Fruit fly (Drosophila melanogaster) whole organism, wandering third instar larva: Measurements from ENCODE around the gene CG11454.

Experiments
- Abd-B ChIP-seq: fragments of >200 bp; optimal IDR thresholded peaks from 2 replicates; lab custom pipeline; 2017; ENCODE audit warnings: missing biosample characterization, missing genetic modification characterization
- CG32264 ChIP-seq: fragments of 200-800 bp; sonication (Bioruptor generic); optimal IDR thresholded peaks from 2 replicates; lab custom pipeline; 2016; ENCODE audit warnings: missing biosample characterization, missing genetic modification characterization
- CG9705 ChIP-seq: fragments of 200-800 bp; sonication (Bioruptor generic); optimal IDR thresholded peaks from 2 replicates; lab custom pipeline; 2018; ENCODE audit warnings: missing biosample characterization, mild to moderate bottlenecking, missing genetic modification characterization
- CrebA ChIP-seq: fragments of 200-800 bp; sonication (Bioruptor generic); optimal IDR thresholded peaks from 2 replicates; lab custom pipeline; 2016; ENCODE audit warnings: missing biosample characterization, mild to moderate bottlenecking, missing genetic modification characterization, borderline replicate concordance
- Dfd ChIP-seq: fragments of >200 bp; optimal IDR thresholded peaks from 2 replicates; lab custom pipeline; 2017; ENCODE audit warnings: missing biosample characterization, missing genetic modification characterization
- Dif ChIP-seq: fragments of 200-275, 200-300 bp; sonication (Bioruptor generic); optimal IDR thresholded peaks from 2 replicates; lab custom pipeline; 2018; ENCODE audit warnings: missing biosample characterization, missing genetic modification characterization; ENCODE audit not compliant: partially characterized antibody
- GATAd ChIP-seq: sonication (Bioruptor generic); optimal IDR thresholded peaks from 2 replicates; lab custom pipeline; 2016; ENCODE audit warnings: missing biosample characterization, missing genetic modification characterization
- HLH106 ChIP-seq: fragments of 200-800 bp; optimal IDR thresholded peaks from 3 replicates; lab custom pipeline; 2019; ENCODE audit warnings: missing biosample characterization, mild to moderate bottlenecking, missing genetic modification characterization, moderate library complexity
- Hnf4 ChIP-seq: fragments of 200-800 bp; sonication (Bioruptor generic); optimal IDR thresholded peaks from 2 replicates; lab custom pipeline; 2016; ENCODE audit warnings: missing biosample characterization, mild to moderate bottlenecking, missing genetic modification characterization
- Hr78 ChIP-seq: fragments of >200 bp; optimal IDR thresholded peaks from 2 replicates; lab custom pipeline; 2017; ENCODE audit warnings: missing biosample characterization, missing genetic modification characterization
- Hr83 ChIP-seq: fragments of 200-300 bp; sonication (Bioruptor generic); optimal IDR thresholded peaks from 2 replicates; lab custom pipeline; 2016; ENCODE audit warnings: missing biosample characterization, mild to moderate bottlenecking, missing genetic modification characterization, moderate library complexity; ENCODE audit not compliant: poor library complexity, severe bottlenecking
- Jra ChIP-seq: sonication (Bioruptor generic); optimal IDR thresholded peaks from 2 replicates; lab custom pipeline; 2016; ENCODE audit warnings: missing biosample characterization, missing genetic modification characterization
- Mio ChIP-seq: sonication (Bioruptor generic); optimal IDR thresholded peaks from 2 replicates; lab custom pipeline; 2016; ENCODE audit warnings: missing biosample characterization, missing genetic modification characterization
- Myc ChIP-seq: fragments of >200 bp; optimal IDR thresholded peaks from 2 replicates; lab custom pipeline; 2017
- N ChIP-seq: fragments of >200 bp; optimal IDR thresholded peaks from 2 replicates; lab custom pipeline; 2018; ENCODE audit warnings: missing biosample characterization, missing external identifiers, missing genetic modification characterization
- OdsH ChIP-seq: fragments of 200-800 bp; sonication (Bioruptor generic); optimal IDR thresholded peaks from 2 replicates; lab custom pipeline; 2016; ENCODE audit warnings: missing biosample characterization, mild to moderate bottlenecking, missing genetic modification characterization
- Rel ChIP-seq, 2 experiments: fragments of 200-800 bp; sonication (Bioruptor generic) in 1 of 2; optimal IDR thresholded peaks; 2 replicates in 1 of 2; 3 replicates in 1 of 2; lab custom pipeline; 2016 to 2019; ENCODE audit warnings: mild to moderate bottlenecking in 2 of 2, missing biosample characterization in 2 of 2, missing genetic modification characterization in 2 of 2, moderate library complexity in 1 of 2
- Sp1 ChIP-seq: fragments of 200-800 bp; sonication (Bioruptor generic); optimal IDR thresholded peaks from 3 replicates; lab custom pipeline; 2019; ENCODE audit warnings: missing biosample characterization, mild to moderate bottlenecking, missing genetic modification characterization, moderate library complexity
- Vsx2 ChIP-seq: fragments of 200-300, 225-300 bp; sonication (Bioruptor generic); optimal IDR thresholded peaks from 2 replicates; lab custom pipeline; 2018; ENCODE audit warnings: missing biosample characterization, missing genetic modification characterization; ENCODE audit not compliant: partially characterized antibody
- br ChIP-seq: fragments of 200-800 bp; sonication (Bioruptor generic); optimal IDR thresholded peaks from 2 replicates; lab custom pipeline; 2016; ENCODE audit warnings: missing biosample characterization, missing genetic modification characterization
- brk ChIP-seq: fragments of 200-800 bp; sonication (Bioruptor generic); optimal IDR thresholded peaks from 2 replicates; lab custom pipeline; 2016; ENCODE audit warnings: missing biosample characterization, mild to moderate bottlenecking, missing genetic modification characterization
- dl ChIP-seq, 2 experiments: fragments of 175-275, 200-275 bp in 1 of 2; fragments of 200-275 bp in 1 of 2; sonication (Bioruptor generic); optimal IDR thresholded peaks; lab custom pipeline; 2018; ENCODE audit warnings: mild to moderate bottlenecking in 2 of 2, missing biosample characterization in 2 of 2, missing genetic modification characterization in 2 of 2, moderate library complexity in 2 of 2; ENCODE audit not compliant: partially characterized antibody in 2 of 2, insufficient read depth in 1 of 2
- dmrt93B ChIP-seq: fragments of 200-800 bp; sonication (Bioruptor generic); optimal IDR thresholded peaks from 2 replicates; lab custom pipeline; 2018; ENCODE audit warnings: missing biosample characterization, mild to moderate bottlenecking, missing genetic modification characterization
- ey ChIP-seq: fragments of 200-800 bp; sonication (Bioruptor generic); optimal IDR thresholded peaks from 2 replicates; lab custom pipeline; 2016; ENCODE audit warnings: missing biosample characterization, missing genetic modification characterization
- foxo ChIP-seq, 2 experiments: fragments of 200-800 bp; sonication (Bioruptor generic); optimal IDR thresholded peaks; 2 replicates in 1 of 2; 3 replicates in 1 of 2; lab custom pipeline; 2016 to 2017; ENCODE audit warnings: missing biosample characterization in 2 of 2, missing genetic modification characterization in 2 of 2
- fru ChIP-seq: fragments of 200-800 bp; sonication (Bioruptor generic); optimal IDR thresholded peaks from 3 replicates; lab custom pipeline; 2016; ENCODE audit warnings: missing biosample characterization, mild to moderate bottlenecking, missing genetic modification characterization
- h ChIP-seq: fragments of 200-800 bp; sonication (Bioruptor generic); optimal IDR thresholded peaks from 3 replicates; lab custom pipeline; 2016; ENCODE audit warnings: missing biosample characterization, mild to moderate bottlenecking, missing genetic modification characterization
- jim ChIP-seq: fragments of 175-275, 200-325 bp; sonication (Bioruptor generic); optimal IDR thresholded peaks from 2 replicates; lab custom pipeline; 2016; ENCODE audit warnings: missing biosample characterization, mild to moderate bottlenecking, missing genetic modification characterization
- lola ChIP-seq: fragments of >200 bp; optimal IDR thresholded peaks from 2 replicates; lab custom pipeline; 2017; ENCODE audit warnings: missing biosample characterization, missing genetic modification characterization
- pan ChIP-seq: fragments of >200 bp; optimal IDR thresholded peaks from 2 replicates; lab custom pipeline; 2017
- psq ChIP-seq: fragments of 200-800 bp; sonication (Bioruptor generic); optimal IDR thresholded peaks from 3 replicates; lab custom pipeline; 2017; ENCODE audit warnings: missing biosample characterization, mild to moderate bottlenecking, missing genetic modification characterization, moderate library complexity
- rgr ChIP-seq: fragments of 200-800 bp; sonication (Bioruptor generic); optimal IDR thresholded peaks from 3 replicates; lab custom pipeline; 2016; ENCODE audit warnings: missing biosample characterization, mild to moderate bottlenecking, missing genetic modification characterization
- sage ChIP-seq: fragments of 200-800 bp; sonication (Bioruptor generic); optimal IDR thresholded peaks from 2 replicates; lab custom pipeline; 2016; ENCODE audit warnings: missing biosample characterization, mild to moderate bottlenecking, missing genetic modification characterization
- sv ChIP-seq: fragments of 200-800 bp; sonication (Bioruptor generic); optimal IDR thresholded peaks from 3 replicates; lab custom pipeline; 2016; ENCODE audit warnings: missing biosample characterization, missing genetic modification characterization
- tai ChIP-seq: sonication (Bioruptor generic); optimal IDR thresholded peaks from 2 replicates; lab custom pipeline; 2016; ENCODE audit warnings: missing biosample characterization, missing genetic modification characterization
- usp ChIP-seq: fragments of >200 bp; optimal IDR thresholded peaks from 2 replicates; lab custom pipeline; 2017; ENCODE audit warnings: missing biosample characterization, missing genetic modification characterization
- woc ChIP-seq: sonication (Bioruptor generic); optimal IDR thresholded peaks from 2 replicates; lab custom pipeline; 2016; ENCODE audit warnings: missing biosample characterization, mild to moderate bottlenecking, missing genetic modification characterization

Gene CG11454

dm6 chr2L:168270-168901 lies 25.3 kb downstream of the CG11454 start:
- TF ChIP-seq foxo (GFP tag; optimal IDR thresholded peaks at IDR 0.05; lab: Kevin White, UChicago) (no peak), dl (GFP tag; optimal IDR thresholded peaks at IDR 0.05; lab: Kevin White, UChicago; ENCODE audit: insufficient read depth in 1 of 2, partially characterized antibody in 2 of 2) (no peak), Sp1 (GFP tag; lab: Kevin White, UChicago) (no peak), OdsH (GFP tag; lab: Kevin White, UChicago) (no peak), br (GFP tag; lab: Kevin White, UChicago) (no peak), Dfd (no peak), N (GFP tag; lab: Kevin White, UChicago) (no peak), usp (GFP tag; lab: Kevin White, UChicago) (no peak), CrebA (GFP tag; lab: Kevin White, UChicago) (no peak), pan (lab: Kevin White, UChicago) (no peak), ey (no peak), h (no peak), Abd-B (GFP tag; lab: Kevin White, UChicago) (no peak), Hr83 (GFP tag; lab: Kevin White, UChicago) (peak; percentile 57), Hr78 (no peak), tai (GFP tag; lab: Kevin White, UChicago) (no peak), GATAd (GFP tag; lab: Kevin White, UChicago) (no peak), Rel (GFP tag; optimal IDR thresholded peaks at IDR 0.05; lab: Kevin White, UChicago) (no peak), Rel (tag; optimal IDR thresholded peaks at IDR 0.05; lab: Kevin White, UChicago) (no peak), Jra (GFP tag; lab: Kevin White, UChicago) (no peak), dmrt93B (GFP tag; lab: Kevin White, UChicago) (no peak), sage (GFP tag; lab: Kevin White, UChicago) (peak; percentile 13), Myc (lab: Kevin White, UChicago) (no peak), brk (GFP tag; lab: Kevin White, UChicago) (peak; percentile 40), jim (no peak), Hnf4 (GFP tag; lab: Kevin White, UChicago) (peak; percentile 11), CG9705 (GFP tag; lab: Kevin White, UChicago) (no peak), sv (GFP tag; lab: Kevin White, UChicago) (no peak), Mio (GFP tag; lab: Kevin White, UChicago) (no peak), rgr (no peak), Dif (GFP tag; lab: Kevin White, UChicago) (no peak), Vsx2 (GFP tag; lab: Kevin White, UChicago) (no peak), fru (GFP tag; lab: Kevin White, UChicago) (no peak), HLH106 (no peak)

dm6 chr2L:170383-170782 lies 27.3 kb downstream of the CG11454 start:
- TF ChIP-seq tai (GFP tag; lab: Kevin White, UChicago) (peak; percentile 41), OdsH (GFP tag; lab: Kevin White, UChicago) (no peak), sage (GFP tag; lab: Kevin White, UChicago) (peak; percentile 0), N (GFP tag; lab: Kevin White, UChicago) (no peak), CrebA (GFP tag; lab: Kevin White, UChicago) (peak; percentile 56), Rel (GFP tag; optimal IDR thresholded peaks at IDR 0.05; lab: Kevin White, UChicago) (peak; percentile 4), Rel (tag; optimal IDR thresholded peaks at IDR 0.05; lab: Kevin White, UChicago) (peak; percentile 6)

dm6 chr2L:171499-172250 lies 28.6 kb downstream of the CG11454 start:
- TF ChIP-seq Mio (GFP tag; lab: Kevin White, UChicago): no peak
- peak in 1 of 2 experiments; percentile 10 for TF ChIP-seq dl (GFP tag; optimal IDR thresholded peaks at IDR 0.05; lab: Kevin White, UChicago; ENCODE audit: insufficient read depth in 1 of 2, partially characterized antibody in 2 of 2)
- TF ChIP-seq dmrt93B (GFP tag; lab: Kevin White, UChicago): no peak
- TF ChIP-seq Abd-B (GFP tag; lab: Kevin White, UChicago): no peak
- no peak for TF ChIP-seq Myc (lab: Kevin White, UChicago)
- TF ChIP-seq jim: peak; percentile 3
- TF ChIP-seq pan (lab: Kevin White, UChicago): peak; percentile 1
- peak; percentile 50 for TF ChIP-seq OdsH (GFP tag; lab: Kevin White, UChicago)
- peak; percentile 48 for TF ChIP-seq tai (GFP tag; lab: Kevin White, UChicago)
- TF ChIP-seq ey: peak; percentile 22
- peak; percentile 31 for TF ChIP-seq Sp1 (GFP tag; lab: Kevin White, UChicago)
- peak; percentile 11 for TF ChIP-seq rgr
- TF ChIP-seq lola (GFP tag; lab: Kevin White, UChicago): no peak
- peak in 1 of 2 experiments; percentile 38 for TF ChIP-seq foxo (GFP tag; optimal IDR thresholded peaks at IDR 0.05; lab: Kevin White, UChicago)
- peak; percentile 18 for TF ChIP-seq Dif (GFP tag; lab: Kevin White, UChicago)
- TF ChIP-seq woc: peak; percentile 43
- TF ChIP-seq GATAd (GFP tag; lab: Kevin White, UChicago): no peak
- TF ChIP-seq Jra (GFP tag; lab: Kevin White, UChicago): peak; percentile 6
- TF ChIP-seq N (GFP tag; lab: Kevin White, UChicago): no peak
- TF ChIP-seq fru (GFP tag; lab: Kevin White, UChicago): peak; percentile 56
- TF ChIP-seq Hnf4 (GFP tag; lab: Kevin White, UChicago): peak; percentile 49
- peak; percentile 74 for TF ChIP-seq brk (GFP tag; lab: Kevin White, UChicago)
- peak; percentile 22 for TF ChIP-seq sage (GFP tag; lab: Kevin White, UChicago)
- TF ChIP-seq Rel (GFP tag; optimal IDR thresholded peaks at IDR 0.05; lab: Kevin White, UChicago): no peak
- TF ChIP-seq Rel (tag; optimal IDR thresholded peaks at IDR 0.05; lab: Kevin White, UChicago): no peak
- TF ChIP-seq Vsx2 (GFP tag; lab: Kevin White, UChicago): no peak
- peak; percentile 73 for TF ChIP-seq Hr83 (GFP tag; lab: Kevin White, UChicago)
- TF ChIP-seq usp (GFP tag; lab: Kevin White, UChicago): no peak
- TF ChIP-seq h: peak; percentile 41
- peak; percentile 6 for TF ChIP-seq br (GFP tag; lab: Kevin White, UChicago)
- peak; percentile 50 for TF ChIP-seq psq (GFP tag; lab: Kevin White, UChicago)
- TF ChIP-seq CG32264 (GFP tag; lab: Kevin White, UChicago): peak; percentile 3
